Worm (Caenorhabditis elegans) whole organism, young adult: ENCODE measurements around the gene T04B8.5.
A peak's percentile ranks its signal among the peaks of the same experiment; 100 is the strongest.

ENCODE experiments used
- ceh-100 ChIP-seq: fragments of 200-800 bp; sonication (Bioruptor generic); IDR thresholded peaks from 2 replicates; pipeline ENCODE4 v1.3.6; 2022; ENCODE audit warnings: missing genetic modification reagents, missing genetic modification characterization, missing compliant biosample characterization
- lin-26 ChIP-seq: fragments of 200-800 bp; sonication (Bioruptor generic); IDR thresholded peaks from 2 replicates; pipeline ENCODE4 v1.3.6; 2022; ENCODE audit warnings: missing genetic modification reagents, missing genetic modification characterization, missing compliant biosample characterization
- mcd-1 ChIP-seq: fragments of 200-800 bp; sonication (Bioruptor generic); IDR thresholded peaks from 2 replicates; pipeline ENCODE4 v1.3.6; 2022; ENCODE audit warnings: missing genetic modification reagents, missing genetic modification characterization, missing compliant biosample characterization

DNA sequence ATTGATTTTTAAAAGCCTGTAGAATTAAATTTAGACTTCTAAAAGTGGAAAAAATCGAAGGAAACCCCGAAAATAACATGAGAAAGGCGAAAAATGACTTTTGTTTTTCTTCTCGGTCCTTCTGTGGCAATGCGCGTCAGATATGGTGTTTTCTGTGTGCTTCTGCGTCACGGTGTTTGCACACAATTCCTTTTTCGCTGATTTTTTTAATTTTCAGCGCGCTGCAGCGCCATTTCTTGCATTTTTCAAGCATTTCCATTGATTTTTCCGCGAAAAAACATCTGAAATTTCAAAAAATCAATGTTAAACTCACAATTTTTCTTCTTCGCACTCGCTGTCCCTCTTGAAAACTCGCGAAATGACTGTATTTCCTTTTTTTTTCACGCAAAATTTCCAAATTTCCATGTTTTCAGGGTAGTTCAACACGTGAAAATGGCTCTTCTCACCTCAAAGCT is 44.1 kb downstream of the T04B8.5 start, which contains the start of the genes cdc-37 and W08F4.3:
- TF ChIP-seq ceh-100 (GFP tag; lab: Robert Waterston, UW) (no peak), lin-26 (GFP tag; lab: Robert Waterston, UW) (no peak), mcd-1 (GFP tag; lab: Robert Waterston, UW) (peak; percentile 63)
